Fruit fly (Drosophila melanogaster) whole organism, embryonic: Measurements from ENCODE around the gene Gcat.

Experiments used
- ATbp ChIP-seq: fragments of 200-800 bp; sonication (Bioruptor generic); optimal IDR thresholded peaks from 2 replicates; lab custom pipeline; 2017; ENCODE audit warnings: missing biosample characterization, mild to moderate bottlenecking, missing genetic modification characterization, missing genetic modification reagents
- Atf3 ChIP-seq: fragments of 200-800 bp; sonication (Bioruptor generic); optimal IDR thresholded peaks from 3 replicates; lab custom pipeline; 2016; ENCODE audit warnings: missing biosample characterization, missing genetic modification characterization
- Bgb ChIP-seq: fragments of 200-800 bp; sonication (Bioruptor generic); IDR thresholded peaks from 2 replicates; pipeline ENCODE4 v1.3.6; 2022; ENCODE audit warnings: missing biosample characterization, missing genetic modification characterization; ENCODE audit not compliant: partially characterized antibody
- CG11723 ChIP-seq: fragments of 200-800 bp; sonication (Bioruptor generic); optimal IDR thresholded peaks from 2 replicates; lab custom pipeline; 2017; ENCODE audit warnings: missing biosample characterization, mild to moderate bottlenecking, missing genetic modification characterization
- CG12942 ChIP-seq: fragments of 200-800 bp; sonication (Bioruptor generic); optimal IDR thresholded peaks from 3 replicates; lab custom pipeline; 2016; ENCODE audit warnings: missing biosample characterization, missing genetic modification characterization
- CG17186 ChIP-seq: fragments of 200-800 bp; sonication (Bioruptor generic); optimal IDR thresholded peaks from 3 replicates; lab custom pipeline; 2017; ENCODE audit warnings: missing biosample characterization, missing genetic modification reagents, missing genetic modification characterization
- CG1792 ChIP-seq: fragments of 200-800 bp; sonication (Bioruptor generic); optimal IDR thresholded peaks from 2 replicates; lab custom pipeline; 2016; ENCODE audit warnings: missing biosample characterization, missing genetic modification characterization
- CG2712 ChIP-seq: fragments of 200-800 bp; optimal IDR thresholded peaks from 3 replicates; lab custom pipeline; 2019; ENCODE audit warnings: missing biosample characterization, mild to moderate bottlenecking, missing genetic modification characterization, moderate library complexity
- CG30020 ChIP-seq: fragments of 200-800 bp; optimal IDR thresholded peaks from 2 replicates; lab custom pipeline; 2019; ENCODE audit warnings: missing biosample characterization, mild to moderate bottlenecking, missing genetic modification characterization, moderate library complexity
- CG33213 ChIP-seq: fragments of 200-800 bp; sonication (Bioruptor generic); optimal IDR thresholded peaks from 3 replicates; lab custom pipeline; 2016; ENCODE audit warnings: missing biosample characterization, missing genetic modification characterization
- CG43689 ChIP-seq: fragments of 200-800 bp; sonication (Bioruptor generic); IDR thresholded peaks from 2 replicates; pipeline ENCODE4 v1.3.6; 2022; ENCODE audit warnings: missing biosample characterization, missing genetic modification characterization
- CG4617 ChIP-seq: fragments of 200-800 bp; sonication (Bioruptor generic); optimal IDR thresholded peaks from 3 replicates; lab custom pipeline; 2016; ENCODE audit warnings: missing biosample characterization, missing genetic modification characterization, borderline replicate concordance
- CG6654 ChIP-seq: fragments of 200-800 bp; sonication (Bioruptor generic); optimal IDR thresholded peaks from 2 replicates; lab custom pipeline; 2017; ENCODE audit warnings: missing biosample characterization, mild to moderate bottlenecking, missing genetic modification characterization
- CG6813 ChIP-seq: fragments of 200-800 bp; sonication (Bioruptor generic); optimal IDR thresholded peaks from 2 replicates; lab custom pipeline; 2017; ENCODE audit warnings: missing biosample characterization, missing genetic modification characterization, mild to moderate bottlenecking, moderate library complexity, missing genetic modification reagents
- CG8359 ChIP-seq: fragments of 200-800 bp; sonication (Bioruptor generic); optimal IDR thresholded peaks from 2 replicates; lab custom pipeline; 2017; ENCODE audit warnings: missing biosample characterization, mild to moderate bottlenecking, missing genetic modification characterization, borderline replicate concordance
- CG8388 ChIP-seq: fragments of 200-800 bp; sonication (Bioruptor generic); optimal IDR thresholded peaks from 2 replicates; lab custom pipeline; 2019; ENCODE audit warnings: missing biosample characterization, mild to moderate bottlenecking, missing genetic modification characterization, moderate library complexity
- Camta ChIP-seq: fragments of 200-800 bp; sonication (Bioruptor generic); optimal IDR thresholded peaks from 2 replicates; lab custom pipeline; 2016; ENCODE audit warnings: missing biosample characterization, missing genetic modification characterization
- Dip2 ChIP-seq: fragments of 200-800 bp; sonication (Bioruptor generic); IDR thresholded peaks from 2 replicates; pipeline ENCODE4 v1.3.6; 2022; ENCODE audit warnings: missing biosample characterization, missing genetic modification characterization
- Dip3 ChIP-seq: fragments of 200-800 bp; sonication (Bioruptor generic); optimal IDR thresholded peaks from 3 replicates; lab custom pipeline; 2016; ENCODE audit warnings: missing biosample characterization, missing genetic modification characterization
- Dref ChIP-seq: fragments of 200-800 bp; sonication (Bioruptor generic); IDR thresholded peaks from 2 replicates; pipeline ENCODE4 v1.3.6; 2022; ENCODE audit warnings: missing biosample characterization, missing genetic modification characterization
- HLH4C ChIP-seq: fragments of 200-800 bp; sonication (Bioruptor generic); IDR thresholded peaks from 3 replicates; pipeline ENCODE4 v1.3.6; 2022; ENCODE audit warnings: missing biosample characterization, missing genetic modification characterization; ENCODE audit not compliant: partially characterized antibody
- Lhr ChIP-seq: fragments of 200-800 bp; sonication (Bioruptor generic); optimal IDR thresholded peaks from 3 replicates; lab custom pipeline; 2017; ENCODE audit warnings: mild to moderate bottlenecking, missing biosample characterization, missing genetic modification reagents, missing genetic modification characterization
- NC2α ChIP-seq: fragments of 200-800 bp; sonication (Bioruptor generic); optimal IDR thresholded peaks from 2 replicates; lab custom pipeline; 2016; ENCODE audit warnings: missing biosample characterization, missing genetic modification characterization
- Neu2 ChIP-seq: fragments of 200-800 bp; sonication (Bioruptor generic); optimal IDR thresholded peaks from 3 replicates; lab custom pipeline; 2016; ENCODE audit warnings: missing biosample characterization, missing genetic modification characterization, borderline replicate concordance
- Optix ChIP-seq: fragments of 200-800 bp; sonication (Bioruptor generic); IDR thresholded peaks from 3 replicates; pipeline ENCODE4 v1.3.6; 2022; ENCODE audit warnings: missing biosample characterization, missing genetic modification characterization
- Scr ChIP-seq: fragments of 200-800 bp; sonication (Bioruptor generic); IDR thresholded peaks from 2 replicates; pipeline ENCODE4 v1.3.6; 2022; ENCODE audit warnings: missing biosample characterization, missing genetic modification characterization; ENCODE audit not compliant: partially characterized antibody
- Side ChIP-seq: fragments of 200-800 bp; sonication (Bioruptor generic); optimal IDR thresholded peaks from 2 replicates; lab custom pipeline; 2016; ENCODE audit warnings: missing biosample characterization, missing genetic modification characterization
- Six4 ChIP-seq: fragments of 200-800 bp; sonication (Bioruptor generic); optimal IDR thresholded peaks from 2 replicates; lab custom pipeline; 2016; ENCODE audit warnings: missing biosample characterization, missing genetic modification characterization
- Xbp1 ChIP-seq: fragments of 200-800 bp; sonication (Bioruptor generic); optimal IDR thresholded peaks from 3 replicates; lab custom pipeline; 2016; ENCODE audit warnings: missing biosample characterization, mild to moderate bottlenecking, missing genetic modification characterization
- ac ChIP-seq: fragments of 200-800 bp; sonication (Bioruptor generic); optimal IDR thresholded peaks from 3 replicates; lab custom pipeline; 2017; ENCODE audit warnings: missing biosample characterization, mild to moderate bottlenecking, missing genetic modification characterization
- aop ChIP-seq: fragments of 200-800 bp; sonication (Bioruptor generic); IDR thresholded peaks from 2 replicates; pipeline ENCODE4 v1.3.6; 2022; ENCODE audit warnings: missing biosample characterization, missing genetic modification characterization
- ara ChIP-seq: fragments of 200-800 bp; sonication (Bioruptor generic); IDR thresholded peaks from 2 replicates; pipeline ENCODE4 v1.3.6; 2022; ENCODE audit warnings: missing biosample characterization, missing genetic modification characterization
- bsh ChIP-seq, 2 experiments: fragments of 200-800 bp; sonication (Bioruptor generic); optimal IDR thresholded peaks; 2 replicates each; lab custom pipeline; 2017 to 2018; ENCODE audit warnings: mild to moderate bottlenecking in 2 of 2, missing biosample characterization in 2 of 2, missing genetic modification characterization in 2 of 2, moderate library complexity in 1 of 2
- cas ChIP-seq: fragments of 200-800 bp; sonication (Bioruptor generic); IDR thresholded peaks from 2 replicates; pipeline ENCODE4 v1.3.6; 2022; ENCODE audit warnings: missing biosample characterization, missing genetic modification characterization
- caup ChIP-seq: fragments of 200-800 bp; sonication (Bioruptor generic); optimal IDR thresholded peaks from 3 replicates; lab custom pipeline; 2017; ENCODE audit warnings: missing biosample characterization, mild to moderate bottlenecking, missing genetic modification characterization, moderate library complexity; ENCODE audit not compliant: severe bottlenecking
- crol ChIP-seq: fragments of 200-800 bp; sonication (Bioruptor generic); IDR thresholded peaks from 2 replicates; pipeline ENCODE4 v1.3.6; 2022; ENCODE audit warnings: missing biosample characterization, missing genetic modification characterization
- fru ChIP-seq: fragments of >200 bp; optimal IDR thresholded peaks from 2 replicates; lab custom pipeline; 2017
- gce ChIP-seq: fragments of 200-800 bp; sonication (Bioruptor generic); IDR thresholded peaks from 3 replicates; pipeline ENCODE4 v1.3.6; 2022; ENCODE audit warnings: missing biosample characterization, missing genetic modification characterization
- gro ChIP-seq: fragments of 200-800 bp; sonication (Bioruptor generic); optimal IDR thresholded peaks from 2 replicates; lab custom pipeline; 2016; ENCODE audit warnings: missing biosample characterization, missing genetic modification characterization
- kni ChIP-seq: fragments of 200-800 bp; sonication (Bioruptor generic); optimal IDR thresholded peaks from 3 replicates; lab custom pipeline; 2017; ENCODE audit warnings: mild to moderate bottlenecking, missing biosample characterization, missing genetic modification reagents, missing genetic modification characterization
- maf-S ChIP-seq: fragments of 200-800 bp; sonication (Bioruptor generic); optimal IDR thresholded peaks from 2 replicates; lab custom pipeline; 2016; ENCODE audit warnings: missing biosample characterization, missing genetic modification characterization
- mirr ChIP-seq: fragments of 200-800 bp; sonication (Bioruptor generic); optimal IDR thresholded peaks from 3 replicates; lab custom pipeline; 2018; ENCODE audit warnings: missing biosample characterization, mild to moderate bottlenecking, missing genetic modification characterization
- nerfin-1 ChIP-seq: fragments of 200-800 bp; sonication (Bioruptor generic); optimal IDR thresholded peaks from 3 replicates; lab custom pipeline; 2019; ENCODE audit warnings: missing biosample characterization, mild to moderate bottlenecking, missing genetic modification characterization, moderate library complexity
- pita ChIP-seq: fragments of 200-800 bp; sonication (Bioruptor generic); optimal IDR thresholded peaks from 2 replicates; lab custom pipeline; 2017; ENCODE audit warnings: missing biosample characterization, mild to moderate bottlenecking, missing genetic modification characterization
- prd ChIP-seq, 3 experiments: fragments of >200 bp in 2 of 3; fragments of 200-800 bp in 1 of 3; sonication (Bioruptor generic) in 1 of 3; optimal IDR thresholded peaks in 2 of 3; IDR thresholded peaks in 1 of 3; 2 replicates in 2 of 3; 3 replicates in 1 of 3; pipeline versions ENCODE4 v1.3.6 to Lab custom; 2017 to 2022; ENCODE audit warnings: missing biosample characterization in 1 of 3, missing genetic modification characterization in 1 of 3
- sc ChIP-seq, 3 experiments: fragments of >200 bp in 2 of 3; fragments of 200-800 bp in 1 of 3; sonication (Bioruptor generic) in 1 of 3; optimal IDR thresholded peaks; 2 replicates in 2 of 3; 3 replicates in 1 of 3; lab custom pipeline; 2017; ENCODE audit warnings: mild to moderate bottlenecking in 1 of 3, missing biosample characterization in 1 of 3, missing genetic modification characterization in 1 of 3, missing genetic modification reagents in 1 of 3
- scrt ChIP-seq: fragments of 200-800 bp; sonication (Bioruptor generic); optimal IDR thresholded peaks from 2 replicates; lab custom pipeline; 2018; ENCODE audit warnings: missing biosample characterization, mild to moderate bottlenecking, missing genetic modification characterization, moderate library complexity
- sima ChIP-seq: fragments of 200-800 bp; sonication (Bioruptor generic); optimal IDR thresholded peaks from 2 replicates; lab custom pipeline; 2016; ENCODE audit warnings: missing biosample characterization, missing genetic modification characterization
- z ChIP-seq: fragments of 200-800 bp; sonication (Bioruptor generic); IDR thresholded peaks from 3 replicates; pipeline ENCODE4 v1.3.6; 2022; ENCODE audit warnings: missing biosample characterization, missing genetic modification characterization
- zfh2 ChIP-seq: fragments of 200-800 bp; sonication (Bioruptor generic); optimal IDR thresholded peaks from 2 replicates; lab custom pipeline; 2016; ENCODE audit warnings: missing biosample characterization, missing genetic modification characterization

Gcat gene

DNA sequence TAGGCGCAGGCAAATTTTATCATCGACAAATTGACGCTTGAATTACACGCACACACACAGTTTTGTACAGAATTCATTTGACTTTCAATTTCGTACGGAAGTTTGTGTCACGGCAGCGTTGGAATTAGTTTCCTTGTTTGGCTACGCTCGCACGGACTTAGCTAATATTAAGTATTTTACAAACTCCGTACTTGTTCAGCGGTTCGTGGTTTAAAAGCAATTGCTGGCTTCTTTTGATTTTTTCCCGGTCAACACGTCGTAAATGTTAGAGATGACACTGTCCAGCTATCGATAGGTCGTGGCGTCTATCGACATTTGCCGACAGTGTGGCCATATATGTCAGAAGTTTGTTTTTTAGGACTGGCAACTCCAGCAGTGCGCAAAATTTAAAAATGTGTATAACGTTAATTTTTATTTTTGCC, 32.6 kb upstream of the Gcat start, which contains the start of gene CycA (continued):
- TF ChIP-seq zfh2 (GFP tag; lab: Kevin White, UChicago) (peak; percentile 26), pita (no peak), NC2α (GFP tag; lab: Kevin White, UChicago) (no peak), HLH4C (GFP tag; lab: Robert Waterston, UW) (peak; percentile 63), prd (optimal IDR thresholded peaks at IDR 0.05; lab: Kevin White, UChicago) (no peak), prd (GFP tag; IDR thresholded peaks at IDR 0.05; lab: Robert Waterston, UW) (no peak), CG2712 (peak; percentile 41), gro (GFP tag; lab: Kevin White, UChicago) (peak; percentile 55), sc (optimal IDR thresholded peaks at IDR 0.05; lab: Kevin White, UChicago) (no peak), sc (GFP tag; optimal IDR thresholded peaks at IDR 0.05; lab: Kevin White, UChicago) (no peak), Six4 (GFP tag; lab: Kevin White, UChicago) (no peak), sima (GFP tag; lab: Kevin White, UChicago) (no peak), Dip3 (GFP tag; lab: Kevin White, UChicago) (no peak), caup (GFP tag; lab: Kevin White, UChicago) (no peak), CG8388 (GFP tag; lab: Kevin White, UChicago) (no peak), nerfin-1 (tag; lab: Kevin White, UChicago) (no peak), Neu2 (GFP tag; lab: Kevin White, UChicago) (no peak), Lhr (GFP tag; lab: Kevin White, UChicago) (peak; percentile 26), Xbp1 (GFP tag; lab: Kevin White, UChicago) (peak; percentile 15), CG11723 (GFP tag; lab: Kevin White, UChicago) (no peak), Camta (GFP tag; lab: Kevin White, UChicago) (peak; percentile 6), Dip2 (GFP tag; lab: Robert Waterston, UW) (no peak), CG6813 (GFP tag; lab: Kevin White, UChicago) (no peak), CG4617 (GFP tag; lab: Kevin White, UChicago) (peak; percentile 29), bsh (GFP tag; optimal IDR thresholded peaks at IDR 0.05; lab: Kevin White, UChicago) (no peak), cas (no peak), CG6654 (GFP tag; lab: Kevin White, UChicago) (no peak), gce (GFP tag; lab: Robert Waterston, UW) (no peak), Bgb (peak; percentile 92), CG12942 (GFP tag; lab: Kevin White, UChicago) (no peak), Scr (GFP tag; lab: Robert Waterston, UW) (peak; percentile 84), maf-S (GFP tag; lab: Kevin White, UChicago) (no peak), CG8359 (no peak), aop (GFP tag; lab: Robert Waterston, UW) (no peak), CG33213 (GFP tag; lab: Kevin White, UChicago) (peak; percentile 49), ATbp (no peak), CG1792 (GFP tag; lab: Kevin White, UChicago) (no peak), z (no peak), ara (GFP tag; lab: Robert Waterston, UW) (no peak), scrt (GFP tag; lab: Kevin White, UChicago) (no peak), CG30020 (tag; lab: Kevin White, UChicago) (peak; percentile 7), ac (GFP tag; lab: Kevin White, UChicago) (no peak), fru (lab: Kevin White, UChicago) (no peak), mirr (GFP tag; lab: Kevin White, UChicago) (no peak), Side (GFP tag; lab: Kevin White, UChicago) (peak; percentile 25), CG43689 (GFP tag; lab: Robert Waterston, UW) (no peak), Dref (GFP tag; lab: Robert Waterston, UW) (peak; percentile 95), Optix (GFP tag; lab: Robert Waterston, UW) (no peak), crol (GFP tag; lab: Robert Waterston, UW) (no peak), Atf3 (no peak), kni (GFP tag; lab: Kevin White, UChicago) (no peak), CG17186 (GFP tag; lab: Kevin White, UChicago) (peak; percentile 73)
